Fruit fly (Drosophila melanogaster): ENCODE results near the gene TBC1D23.

Gene TBC1D23

DNA sequence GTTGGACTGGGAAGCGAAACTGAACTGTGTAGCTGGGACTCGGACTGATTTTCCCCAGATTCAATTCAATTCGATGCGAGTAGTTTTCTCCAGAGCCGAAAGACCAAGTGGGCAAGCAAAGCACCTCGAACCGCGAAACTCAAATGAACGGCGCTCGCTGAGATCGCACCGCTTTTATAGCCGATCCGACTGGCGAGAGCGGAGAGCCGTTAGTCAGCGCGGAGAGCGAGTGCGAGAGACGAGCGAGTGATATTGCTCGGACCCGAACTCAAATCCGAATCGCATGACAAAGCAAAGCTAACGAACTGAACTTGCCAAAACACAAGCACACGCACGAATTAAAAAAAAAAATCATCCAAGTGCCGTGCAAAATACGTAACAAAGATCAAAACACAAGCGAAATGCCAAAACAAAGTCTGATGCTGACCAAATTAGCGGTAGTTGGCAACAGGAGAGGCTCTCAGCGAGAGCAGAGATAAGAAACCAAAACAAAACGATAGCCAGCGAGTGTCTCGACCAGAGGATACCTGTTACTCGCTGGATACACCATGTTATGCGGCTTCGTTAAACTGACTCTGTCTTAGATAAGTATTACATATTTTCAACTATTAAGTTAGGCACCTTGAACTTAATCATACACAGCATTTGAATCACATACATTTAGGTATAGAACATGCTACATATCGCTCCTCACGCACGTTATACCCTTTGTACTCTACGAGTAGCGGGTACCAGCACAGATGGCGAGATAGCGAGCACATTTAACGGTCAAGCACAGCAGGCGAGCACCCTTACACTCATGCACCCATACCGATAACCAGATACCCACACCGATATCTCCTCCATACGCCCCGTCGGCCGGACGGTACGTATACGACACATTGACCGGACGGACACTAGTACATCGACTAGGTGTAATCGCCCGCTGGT lies 10.0 kb upstream of the TBC1D23 start (continued):
- peak; percentile 71; the same call in 2 of the 3 replicates for TF ChIP-seq ci (GFP tag; IDR thresholded peaks at IDR 0.05)
- no peak for TF ChIP-seq CG16813 (GFP tag; IDR thresholded peaks at IDR 0.05; ENCODE audit: partially characterized antibody)
- TF ChIP-seq Dad (GFP tag; optimal IDR thresholded peaks at IDR 0.05) = peak; percentile 18
- TF ChIP-seq CG8290 (GFP tag; optimal IDR thresholded peaks at IDR 0.05) = peak; percentile 49
- TF ChIP-seq CG8290 (tag; optimal IDR thresholded peaks at IDR 0.05) = peak in 1 of 2 experiments; percentile 87
- peak; percentile 58 for TF ChIP-seq CG12219 (GFP tag; optimal IDR thresholded peaks at IDR 0.05)
- peak; percentile 16 for TF ChIP-seq CrebB (tag; optimal IDR thresholded peaks at IDR 0.05)
- no peak for TF ChIP-seq CG7745 (tag; optimal IDR thresholded peaks at IDR 0.05)
- TF ChIP-seq phol (tag; optimal IDR thresholded peaks at IDR 0.05) = peak; percentile 66
- no peak for TF ChIP-seq gt (GFP tag; IDR thresholded peaks at IDR 0.05)
- no peak for TF ChIP-seq ac (GFP tag; optimal IDR thresholded peaks at IDR 0.05)
- peak; percentile 72 for TF ChIP-seq CG13775 (GFP tag; optimal IDR thresholded peaks at IDR 0.05)
- TF ChIP-seq mld (GFP tag; IDR thresholded peaks at IDR 0.05; ENCODE audit: partially characterized antibody) = no peak
- TF ChIP-seq jumu (GFP tag; optimal IDR thresholded peaks at IDR 0.05) = peak; percentile 77
- peak; percentile 69 for TF ChIP-seq HLH3B (GFP tag; IDR thresholded peaks at IDR 0.05)
- peak; percentile 96; the same call in 1 of the 2 replicates for TF ChIP-seq rib (GFP tag; IDR thresholded peaks at IDR 0.05)
- no peak for TF ChIP-seq CG11723 (GFP tag; optimal IDR thresholded peaks at IDR 0.05)
- TF ChIP-seq nerfin-2 (GFP tag; IDR thresholded peaks at IDR 0.05; ENCODE audit: partially characterized antibody) = no peak
- peak; percentile 84 for TF ChIP-seq Ada2b (GFP tag; IDR thresholded peaks at IDR 0.05)
- peak; percentile 75 for TF ChIP-seq E2f1 (GFP tag; IDR thresholded peaks at IDR 0.05)
- TF ChIP-seq al (GFP tag; IDR thresholded peaks at IDR 0.05) = peak; percentile 81
- TF ChIP-seq CG12299 (tag; optimal IDR thresholded peaks at IDR 0.05) = peak; percentile 17
- peak; percentile 13 for TF ChIP-seq CG13894 (tag; optimal IDR thresholded peaks at IDR 0.05)
- peak in 1 of 2 experiments; percentile 55 for TF ChIP-seq pan (optimal IDR thresholded peaks at IDR 0.05)
- TF ChIP-seq pan (GFP tag; optimal IDR thresholded peaks at IDR 0.05 in 1 of 2, IDR thresholded peaks at IDR 0.05 in 1 of 2) = peak in 1 of 2 experiments; percentile 67
- TF ChIP-seq BtbVII (GFP tag; optimal IDR thresholded peaks at IDR 0.05) = peak; percentile 77
- TF ChIP-seq Fer3 (tag; optimal IDR thresholded peaks at IDR 0.05) = peak; percentile 72
- TF ChIP-seq CG16863 (GFP tag; optimal IDR thresholded peaks at IDR 0.05) = peak; percentile 58
- peak; percentile 53 for TF ChIP-seq ewg (GFP tag; optimal IDR thresholded peaks at IDR 0.05)
- TF ChIP-seq CG7963 (GFP tag; IDR thresholded peaks at IDR 0.05; ENCODE audit: partially characterized antibody) = no peak
- TF ChIP-seq insv (GFP tag; optimal IDR thresholded peaks at IDR 0.05) = peak in 1 of 2 experiments; percentile 21
- TF ChIP-seq mirr (GFP tag; optimal IDR thresholded peaks at IDR 0.05) = peak; percentile 47
- TF ChIP-seq gsb-n (tag; optimal IDR thresholded peaks at IDR 0.05) = no peak
- TF ChIP-seq CG17912 (GFP tag; optimal IDR thresholded peaks at IDR 0.05) = no peak
- TF ChIP-seq Ets97D (GFP tag; optimal IDR thresholded peaks at IDR 0.05) = peak; percentile 44

DNA sequence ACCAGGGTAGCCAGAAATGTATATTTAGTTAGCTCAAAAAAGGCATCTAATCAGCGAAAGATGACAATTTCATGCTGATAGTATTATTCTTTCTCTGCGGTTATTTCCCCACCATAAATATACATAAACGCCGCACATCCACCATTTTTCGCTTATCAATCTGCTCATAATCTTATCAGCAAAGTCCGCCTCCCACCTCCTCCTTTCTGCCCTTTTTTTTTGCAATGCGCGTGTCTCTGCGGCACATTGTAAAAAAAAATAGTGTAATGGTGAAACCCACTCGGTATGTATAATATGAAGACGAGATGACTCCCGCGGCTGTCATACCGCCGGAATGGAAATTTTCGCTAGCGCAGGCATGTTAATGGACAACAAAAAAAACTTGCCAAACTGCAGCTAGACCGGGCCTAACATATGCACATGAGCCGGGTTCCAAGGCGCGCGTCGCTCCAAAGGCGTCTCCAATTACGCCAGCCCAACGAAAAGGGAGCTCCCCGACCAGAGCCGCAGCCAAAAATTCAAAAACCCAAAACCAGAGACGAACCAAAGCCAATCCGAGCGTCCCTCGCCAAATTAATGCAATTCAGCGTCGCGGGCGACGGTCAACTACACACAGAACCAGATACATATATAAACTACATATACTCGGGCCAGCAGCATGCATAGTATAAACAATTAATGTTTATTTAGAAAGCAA lies 8.8 kb upstream of the TBC1D23 start:
- TF ChIP-seq CG15479 (GFP tag; optimal IDR thresholded peaks at IDR 0.05) (peak; percentile 15), sug (tag; optimal IDR thresholded peaks at IDR 0.05) (peak; percentile 11), GATAe (GFP tag; conservative IDR thresholded peaks at IDR 0.05) (peak; percentile 95), Drgx (GFP tag; IDR thresholded peaks at IDR 0.05) (0 out of 2 replicates have a peak, but pooled peaks have one; percentile 21), ranshi (GFP tag; IDR thresholded peaks at IDR 0.05) (no peak), crol (GFP tag; IDR thresholded peaks at IDR 0.05) (peak; percentile 23; the same call in 1 of the 2 replicates), rib (GFP tag; IDR thresholded peaks at IDR 0.05) (0 out of 2 replicates have a peak, but pooled peaks have one; percentile 9), H2.0 (GFP tag; IDR thresholded peaks at IDR 0.05) (no peak), CG7987 (GFP tag; optimal IDR thresholded peaks at IDR 0.05) (no peak), Hey (tag; optimal IDR thresholded peaks at IDR 0.05) (peak; percentile 60), sd (tag; optimal IDR thresholded peaks at IDR 0.05) (peak; percentile 9), grn (GFP tag; optimal IDR thresholded peaks at IDR 0.05) (peak; percentile 42), Med (GFP tag) (peak; percentile 59), dmrt11E (tag; optimal IDR thresholded peaks at IDR 0.05) (no peak), mirr (GFP tag; optimal IDR thresholded peaks at IDR 0.05) (peak; percentile 11)

Data from whole organism, embryonic.